Fruit fly (Drosophila melanogaster) whole organism, embryonic: ENCODE data around the gene CG10550.

Experiments
- Atf6 ChIP-seq: fragments of 200-800 bp; sonication (Bioruptor generic); IDR thresholded peaks from 2 replicates; pipeline ENCODE4 v1.3.6; 2022; ENCODE audit warnings: missing biosample characterization, missing genetic modification characterization
- CG13123 ChIP-seq: fragments of 200-800 bp; sonication (Bioruptor generic); optimal IDR thresholded peaks from 2 replicates; lab custom pipeline; 2016; ENCODE audit warnings: missing biosample characterization, missing genetic modification characterization
- CG2678 ChIP-seq: fragments of 200-800 bp; sonication (Bioruptor generic); optimal IDR thresholded peaks from 3 replicates; lab custom pipeline; 2019; ENCODE audit warnings: missing biosample characterization, mild to moderate bottlenecking, missing genetic modification characterization, moderate library complexity
- CG31224 ChIP-seq: fragments of 200-800 bp; sonication (Bioruptor generic); IDR thresholded peaks from 2 replicates; pipeline ENCODE4 v1.3.6; 2022; ENCODE audit warnings: missing biosample characterization, missing genetic modification characterization
- CG8478 ChIP-seq: fragments of >200 bp; optimal IDR thresholded peaks from 2 replicates; lab custom pipeline; 2018
- Oli ChIP-seq: fragments of 200-800 bp; sonication (Bioruptor generic); optimal IDR thresholded peaks from 2 replicates; lab custom pipeline; 2018; ENCODE audit warnings: missing biosample characterization, mild to moderate bottlenecking, missing genetic modification characterization, moderate library complexity

dm6 chr3R:25310843-25311242 lies 2.7 kb upstream of the CG10550 start, which contains the start of gene CG31099:
- TF ChIP-seq CG2678 (tag; lab: Kevin White, UChicago), result no peak
- no peak for TF ChIP-seq Atf6 (GFP tag; lab: Robert Waterston, UW)
- TF ChIP-seq CG31224, result no peak
- TF ChIP-seq Oli (tag; lab: Kevin White, UChicago), result no peak
- TF ChIP-seq CG8478 (lab: Kevin White, UChicago), result no peak
- TF ChIP-seq CG13123 (GFP tag; lab: Kevin White, UChicago), result no peak
